Fruit fly (Drosophila melanogaster) whole organism, prepupa: ENCODE measurements around the gene CG4455.
A peak's percentile ranks its signal among the peaks of the same experiment; 100 is the strongest.

ENCODE experiments used
- Blimp-1 ChIP-seq: fragments of 200-800 bp; sonication (Bioruptor generic); optimal IDR thresholded peaks from 3 replicates; lab custom pipeline; 2017; ENCODE audit warnings: missing biosample characterization, missing genetic modification characterization, mild to moderate bottlenecking, moderate library complexity, missing genetic modification reagents
- CG10669 ChIP-seq: fragments of 200-800 bp; sonication (Bioruptor generic); optimal IDR thresholded peaks from 3 replicates; lab custom pipeline; 2018; ENCODE audit warnings: missing biosample characterization, mild to moderate bottlenecking, missing genetic modification characterization, moderate library complexity
- CG11294 ChIP-seq: fragments of 200-800 bp; sonication (Bioruptor generic); IDR thresholded peaks from 2 replicates; pipeline ENCODE4 v1.3.6; 2022; ENCODE audit warnings: missing biosample characterization, missing genetic modification characterization
- CG11762 ChIP-seq: fragments of 200-800 bp; sonication (Bioruptor generic); optimal IDR thresholded peaks from 3 replicates; lab custom pipeline; 2016; ENCODE audit warnings: missing biosample characterization, missing genetic modification characterization; ENCODE audit not compliant: insufficient read depth
- CG15336 ChIP-seq: fragments of 200-800 bp; sonication (Bioruptor generic); IDR thresholded peaks from 2 replicates; pipeline ENCODE4 v1.3.6; 2022; ENCODE audit warnings: missing biosample characterization, missing genetic modification characterization
- CG1621 ChIP-seq: fragments of 200-800 bp; sonication (Bioruptor generic); optimal IDR thresholded peaks from 3 replicates; lab custom pipeline; 2018; ENCODE audit warnings: missing biosample characterization, mild to moderate bottlenecking, missing genetic modification characterization
- CG16779 ChIP-seq: fragments of 200-800 bp; sonication (Bioruptor generic); optimal IDR thresholded peaks from 3 replicates; lab custom pipeline; 2017; ENCODE audit warnings: missing biosample characterization, mild to moderate bottlenecking, missing genetic modification characterization
- CG3032 ChIP-seq: fragments of 200-800 bp; optimal IDR thresholded peaks from 2 replicates; lab custom pipeline; 2019; ENCODE audit warnings: missing biosample characterization, mild to moderate bottlenecking, missing genetic modification characterization, moderate library complexity
- CG32006 ChIP-seq: fragments of 200-800 bp; sonication (Bioruptor generic); optimal IDR thresholded peaks from 3 replicates; lab custom pipeline; 2017; ENCODE audit warnings: missing biosample characterization, mild to moderate bottlenecking, missing genetic modification characterization
- CG34406 ChIP-seq: fragments of 200-800 bp; sonication (Bioruptor generic); optimal IDR thresholded peaks from 3 replicates; lab custom pipeline; 2016; ENCODE audit warnings: missing biosample characterization, missing genetic modification characterization
- CG3919 ChIP-seq: fragments of 200-800 bp; sonication (Bioruptor generic); optimal IDR thresholded peaks from 3 replicates; lab custom pipeline; 2016; ENCODE audit warnings: missing biosample characterization, missing genetic modification characterization
- CG4318 ChIP-seq: fragments of 200-800 bp; sonication (Bioruptor generic); optimal IDR thresholded peaks from 3 replicates; lab custom pipeline; 2017; ENCODE audit warnings: missing biosample characterization, mild to moderate bottlenecking, missing genetic modification characterization
- CG6163 ChIP-seq: fragments of 200-800 bp; sonication (Bioruptor generic); IDR thresholded peaks from 3 replicates; pipeline ENCODE4 v1.3.6; 2022; ENCODE audit warnings: missing biosample characterization, missing genetic modification characterization
- CG6276 ChIP-seq: fragments of 200-800 bp; sonication (Bioruptor generic); optimal IDR thresholded peaks from 2 replicates; lab custom pipeline; 2017; ENCODE audit warnings: missing biosample characterization, mild to moderate bottlenecking, missing genetic modification characterization
- CG6792 ChIP-seq: fragments of 200-800 bp; sonication (Bioruptor generic); optimal IDR thresholded peaks from 3 replicates; lab custom pipeline; 2016; ENCODE audit warnings: missing biosample characterization, missing genetic modification characterization
- CG7368 ChIP-seq: fragments of 200-800 bp; sonication (Bioruptor generic); optimal IDR thresholded peaks from 3 replicates; lab custom pipeline; 2016; ENCODE audit warnings: missing biosample characterization, missing genetic modification characterization
- CG8119 ChIP-seq: fragments of 200-800 bp; sonication (Bioruptor generic); IDR thresholded peaks from 3 replicates; pipeline ENCODE4 v1.3.6; 2022; ENCODE audit warnings: missing biosample characterization, missing genetic modification characterization
- CG8632 ChIP-seq: fragments of 200-800 bp; sonication (Bioruptor generic); optimal IDR thresholded peaks from 3 replicates; lab custom pipeline; 2016; ENCODE audit warnings: missing biosample characterization, missing genetic modification characterization
- Eip75B ChIP-seq: fragments of 200-800 bp; sonication (Bioruptor generic); optimal IDR thresholded peaks from 3 replicates; lab custom pipeline; 2016; ENCODE audit warnings: missing biosample characterization, missing genetic modification characterization
- Eip78C ChIP-seq: fragments of 200-800 bp; sonication (Bioruptor generic); peaks from one replicate; lab custom pipeline; 2016; ENCODE audit warnings: missing biosample characterization, missing genetic modification characterization
- Eip93F ChIP-seq: fragments of 200-800 bp; sonication (Bioruptor generic); optimal IDR thresholded peaks from 2 replicates; lab custom pipeline; 2016; ENCODE audit warnings: missing biosample characterization, mild to moderate bottlenecking, missing genetic modification characterization
- Ets21C ChIP-seq: fragments of 200-800 bp; sonication (Bioruptor generic); optimal IDR thresholded peaks from 3 replicates; lab custom pipeline; 2016; ENCODE audit warnings: missing biosample characterization, missing genetic modification characterization
- Ets96B ChIP-seq: fragments of 200-800 bp; optimal IDR thresholded peaks from 2 replicates; lab custom pipeline; 2019; ENCODE audit warnings: missing biosample characterization, mild to moderate bottlenecking, missing genetic modification characterization, moderate library complexity
- Gug ChIP-seq: fragments of 200-800 bp; sonication (Bioruptor generic); IDR thresholded peaks from 2 replicates; pipeline ENCODE4 v1.3.6; 2022; ENCODE audit warnings: missing biosample characterization, missing genetic modification characterization
- Hr39 ChIP-seq: fragments of 200-800 bp; sonication (Bioruptor generic); optimal IDR thresholded peaks from 2 replicates; lab custom pipeline; 2016; ENCODE audit warnings: missing biosample characterization, missing genetic modification characterization
- Lpt ChIP-seq: fragments of 200-800 bp; sonication (Bioruptor generic); optimal IDR thresholded peaks from 3 replicates; lab custom pipeline; 2016; ENCODE audit warnings: missing biosample characterization, missing genetic modification characterization
- Met ChIP-seq: fragments of 200-800 bp; sonication (Bioruptor generic); optimal IDR thresholded peaks from 3 replicates; lab custom pipeline; 2016; ENCODE audit warnings: missing biosample characterization, missing genetic modification characterization
- OdsH ChIP-seq: fragments of 200-800 bp; sonication (Bioruptor generic); optimal IDR thresholded peaks from 3 replicates; lab custom pipeline; 2016; ENCODE audit warnings: missing biosample characterization, missing genetic modification characterization
- Sox102F ChIP-seq: fragments of 200-800 bp; sonication (Bioruptor generic); optimal IDR thresholded peaks from 2 replicates; lab custom pipeline; 2016; ENCODE audit warnings: missing biosample characterization, mild to moderate bottlenecking, missing genetic modification characterization
- Sox14 ChIP-seq: fragments of 200-800 bp; sonication (Bioruptor generic); optimal IDR thresholded peaks from 3 replicates; lab custom pipeline; 2016; ENCODE audit warnings: missing biosample characterization, missing genetic modification characterization
- Sox15 ChIP-seq: fragments of 200-800 bp; sonication (Bioruptor generic); optimal IDR thresholded peaks from 3 replicates; lab custom pipeline; 2016; ENCODE audit warnings: missing biosample characterization, missing genetic modification characterization
- achi ChIP-seq: fragments of 200-800 bp; sonication (Bioruptor generic); optimal IDR thresholded peaks from 3 replicates; lab custom pipeline; 2016; ENCODE audit warnings: missing biosample characterization, missing genetic modification characterization
- cyc ChIP-seq: fragments of 200-800 bp; sonication (Bioruptor generic); optimal IDR thresholded peaks from 3 replicates; lab custom pipeline; 2016; ENCODE audit warnings: missing biosample characterization, missing genetic modification characterization
- dac ChIP-seq: fragments of 200-800 bp; sonication (Bioruptor generic); optimal IDR thresholded peaks from 2 replicates; lab custom pipeline; 2017; ENCODE audit warnings: missing biosample characterization, mild to moderate bottlenecking, missing genetic modification characterization
- dsx ChIP-seq: fragments of 200-800 bp; optimal IDR thresholded peaks from 3 replicates; lab custom pipeline; 2019; ENCODE audit warnings: missing biosample characterization, mild to moderate bottlenecking, missing genetic modification characterization, moderate library complexity; ENCODE audit not compliant: poor library complexity, severe bottlenecking
- eg ChIP-seq: fragments of 200-800 bp; sonication (Bioruptor generic); IDR thresholded peaks from 3 replicates; pipeline ENCODE4 v1.3.6; 2022; ENCODE audit warnings: missing biosample characterization, missing genetic modification characterization
- esn ChIP-seq: fragments of 200-800 bp; sonication (Bioruptor generic); optimal IDR thresholded peaks from 2 replicates; lab custom pipeline; 2016; ENCODE audit warnings: missing biosample characterization, mild to moderate bottlenecking, missing genetic modification characterization, moderate library complexity
- fd59A ChIP-seq: fragments of 200-800 bp; sonication (Bioruptor generic); optimal IDR thresholded peaks from 2 replicates; lab custom pipeline; 2017; ENCODE audit warnings: missing biosample characterization, mild to moderate bottlenecking, missing genetic modification characterization, missing genetic modification reagents
- fkh ChIP-seq: fragments of 200-800 bp; sonication (Bioruptor generic); optimal IDR thresholded peaks from 3 replicates; lab custom pipeline; 2017; ENCODE audit warnings: missing biosample characterization, mild to moderate bottlenecking, missing genetic modification characterization, moderate library complexity
- lz ChIP-seq: fragments of 200-800 bp; sonication (Bioruptor generic); optimal IDR thresholded peaks from 3 replicates; lab custom pipeline; 2016; ENCODE audit warnings: missing biosample characterization, missing genetic modification characterization
- net ChIP-seq: fragments of 200-800 bp; sonication (Bioruptor generic); optimal IDR thresholded peaks from 3 replicates; lab custom pipeline; 2016; ENCODE audit warnings: missing biosample characterization, missing genetic modification characterization
- salr ChIP-seq, 2 experiments: fragments of 200-800 bp; sonication (Bioruptor generic); optimal IDR thresholded peaks; 3 replicates each; lab custom pipeline; 2016 to 2018; ENCODE audit warnings: missing biosample characterization in 2 of 2, missing genetic modification characterization in 2 of 2, mild to moderate bottlenecking in 1 of 2
- spab ChIP-seq: fragments of 200-800 bp; sonication (Bioruptor generic); optimal IDR thresholded peaks from 2 replicates; lab custom pipeline; 2017; ENCODE audit warnings: missing biosample characterization, mild to moderate bottlenecking, missing genetic modification characterization, missing genetic modification reagents
- ss ChIP-seq, 2 experiments: fragments of 200-800 bp; sonication (Bioruptor generic); optimal IDR thresholded peaks; 2 replicates in 1 of 2; 3 replicates in 1 of 2; lab custom pipeline; 2017 to 2018; ENCODE audit warnings: mild to moderate bottlenecking in 2 of 2, missing biosample characterization in 2 of 2, missing genetic modification characterization in 2 of 2, moderate library complexity in 1 of 2
- svp ChIP-seq: fragments of 200-800 bp; sonication (Bioruptor generic); peaks from one replicate; lab custom pipeline; 2016; ENCODE audit warnings: missing biosample characterization, missing genetic modification characterization
- topi ChIP-seq: fragments of 200-800 bp; sonication (Bioruptor generic); optimal IDR thresholded peaks from 3 replicates; lab custom pipeline; 2016; ENCODE audit warnings: missing biosample characterization, missing genetic modification characterization

CG4455 gene

DNA sequence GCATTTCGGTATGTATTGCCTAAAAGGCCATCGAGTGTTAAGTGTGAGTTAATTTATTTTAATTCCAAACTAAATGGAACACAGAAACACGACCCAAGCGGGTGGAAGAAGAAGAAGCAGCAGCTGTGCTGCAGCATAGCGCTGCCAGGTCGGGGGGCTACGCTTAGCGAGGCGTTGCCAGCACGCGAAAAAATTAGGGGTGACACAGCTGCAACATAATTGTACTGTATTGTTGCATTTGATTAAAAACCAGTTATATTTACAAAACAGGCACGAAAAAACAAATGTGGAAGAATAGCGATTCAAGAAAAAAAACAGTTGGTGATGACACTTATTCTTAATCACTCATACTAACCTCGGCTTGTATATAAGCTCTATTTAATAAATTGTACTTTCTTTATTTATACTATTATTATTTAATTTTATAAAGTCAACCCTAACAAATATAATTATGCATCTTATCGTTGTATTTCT lies 2.5 kb upstream of the CG4455 start (continued):
- no peak for TF ChIP-seq ss (GFP tag; optimal IDR thresholded peaks at IDR 0.05; lab: Kevin White, UChicago)
- peak; percentile 51 for TF ChIP-seq Blimp-1 (GFP tag; lab: Kevin White, UChicago)
- no peak for TF ChIP-seq Lpt (GFP tag; lab: Kevin White, UChicago)
- no peak for TF ChIP-seq dac (GFP tag; lab: Kevin White, UChicago)
- TF ChIP-seq Met (GFP tag; lab: Kevin White, UChicago), result peak; percentile 80
- TF ChIP-seq Sox102F (GFP tag; lab: Kevin White, UChicago), result no peak
- peak; percentile 30 for TF ChIP-seq Ets96B (tag; lab: Kevin White, UChicago)
- TF ChIP-seq CG34406, result peak; percentile 73
- no peak for TF ChIP-seq fkh (GFP tag; lab: Kevin White, UChicago)
- TF ChIP-seq CG6792 (GFP tag; lab: Kevin White, UChicago), result peak; percentile 41
- TF ChIP-seq net (GFP tag; lab: Kevin White, UChicago), result no peak
- TF ChIP-seq dsx, result peak; percentile 50
- TF ChIP-seq CG15336, result peak; percentile 50
- peak; percentile 53 for TF ChIP-seq CG8632 (GFP tag; lab: Kevin White, UChicago)

DNA sequence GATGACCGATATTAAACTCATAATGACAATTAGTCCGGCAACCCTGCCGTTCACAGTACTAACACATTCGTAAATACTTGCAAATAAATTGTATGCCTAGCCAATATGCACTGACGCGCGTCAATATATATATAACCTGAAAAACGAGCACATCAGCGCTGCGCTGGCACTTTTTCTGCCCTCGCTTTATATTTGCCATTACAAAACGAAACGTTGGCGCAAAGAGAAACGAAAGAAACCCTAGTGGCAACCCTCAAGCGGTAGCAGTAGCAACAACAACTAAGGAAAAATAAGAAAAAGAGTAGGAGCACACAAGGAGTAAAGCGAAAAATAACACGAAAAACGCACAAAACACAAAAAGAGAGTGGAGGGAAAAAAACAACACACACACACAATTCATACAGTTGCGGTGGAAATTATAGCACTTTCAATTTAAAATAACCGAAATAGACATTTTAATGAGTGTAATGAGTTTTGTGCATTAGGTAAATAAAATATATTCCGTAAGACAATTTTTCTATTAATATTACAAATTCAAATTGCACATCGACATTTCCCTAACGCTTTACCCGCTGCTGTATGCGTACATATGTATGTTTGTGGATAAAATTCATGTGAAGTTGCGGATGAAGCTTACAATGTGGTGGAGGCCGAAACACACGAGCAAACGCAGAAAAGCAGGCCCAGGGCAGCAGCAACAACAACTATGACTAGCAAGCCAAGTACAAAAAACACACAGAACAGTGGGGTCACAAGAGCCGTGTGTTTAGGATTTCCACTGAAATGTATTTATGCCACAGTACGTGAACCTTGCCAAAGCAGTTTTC lies 1.8 kb upstream of the CG4455 start:
- TF ChIP-seq CG16779 (tag; lab: Kevin White, UChicago) (peak; percentile 99), topi (peak; percentile 99), CG7368 (GFP tag; lab: Kevin White, UChicago) (peak; percentile 99), achi (peak; percentile 99), fd59A (GFP tag; lab: Kevin White, UChicago) (peak; percentile 99), CG6276 (GFP tag; lab: Kevin White, UChicago) (peak; percentile 99), CG6163 (GFP tag; lab: Robert Waterston, UW) (peak; percentile 99), Met (GFP tag; lab: Kevin White, UChicago) (peak; percentile 99), net (GFP tag; lab: Kevin White, UChicago) (peak; percentile 99), CG8119 (GFP tag; lab: Robert Waterston, UW) (peak; percentile 100), OdsH (GFP tag; lab: Kevin White, UChicago) (peak; percentile 99), Lpt (GFP tag; lab: Kevin White, UChicago) (peak; percentile 99), eg (peak; percentile 99), Eip75B (GFP tag; lab: Kevin White, UChicago) (peak; percentile 99), fkh (GFP tag; lab: Kevin White, UChicago) (peak; percentile 93), CG1621 (tag; lab: Kevin White, UChicago) (peak; percentile 99), CG32006 (peak; percentile 99), CG34406 (peak; percentile 99), CG10669 (peak; percentile 99), Sox15 (GFP tag; lab: Kevin White, UChicago) (peak; percentile 97), Ets21C (GFP tag; lab: Kevin White, UChicago) (peak; percentile 98), spab (GFP tag; lab: Kevin White, UChicago) (peak; percentile 99), Hr39 (GFP tag; lab: Kevin White, UChicago) (peak; percentile 99), CG3032 (tag; lab: Kevin White, UChicago) (peak; percentile 99), CG4318 (peak; percentile 97), cyc (GFP tag; lab: Kevin White, UChicago) (peak; percentile 99), Gug (GFP tag; lab: Robert Waterston, UW) (peak; percentile 98), CG11762 (GFP tag; lab: Kevin White, UChicago) (peak; percentile 99), Eip93F (GFP tag; lab: Kevin White, UChicago) (peak; percentile 99), CG6792 (GFP tag; lab: Kevin White, UChicago) (peak; percentile 99), svp (GFP tag; lab: Kevin White, UChicago) (peak; percentile 100), salr (GFP tag; optimal IDR thresholded peaks at IDR 0.05; lab: Kevin White, UChicago) (peak; percentile 98 to 99), Sox14 (GFP tag; lab: Kevin White, UChicago) (peak; percentile 99), CG15336 (peak; percentile 100), Ets96B (tag; lab: Kevin White, UChicago) (peak; percentile 99), esn (GFP tag; lab: Kevin White, UChicago) (peak; percentile 100), CG3919 (GFP tag; lab: Kevin White, UChicago) (peak; percentile 99), Eip78C (GFP tag; lab: Kevin White, UChicago) (peak; percentile 100), lz (GFP tag; lab: Kevin White, UChicago) (peak; percentile 99), CG11294 (GFP tag; lab: Robert Waterston, UW) (peak; percentile 96)
